Worm (Caenorhabditis elegans): ENCODE data around the gene str-250.

ce11 chrV:13955370-13956089 lies 37.1 kb downstream of the str-250 start:
- no peak for TF ChIP-seq daf-16 (GFP tag; optimal IDR thresholded peaks at IDR 0.05)
- TF ChIP-seq daf-16 (tag; optimal IDR thresholded peaks at IDR 0.05) = peak; percentile 29
- TF ChIP-seq ceh-82 (tag; optimal IDR thresholded peaks at IDR 0.05) = no peak
- TF ChIP-seq skn-1 (tag; optimal IDR thresholded peaks at IDR 0.05) = no peak
